Worm (Caenorhabditis elegans) whole organism, late embryonic: ENCODE data around the gene T19E7.6.

Source experiments
- ama-1 ChIP-seq: fragments of 150-350 bp; optimal IDR thresholded peaks from 2 replicates; lab custom pipeline; 2014
- fkh-10 ChIP-seq: fragments of 150-350 bp; optimal IDR thresholded peaks from 2 replicates; lab custom pipeline; 2014; ENCODE audit warnings: missing biosample characterization, missing genetic modification reagents, missing genetic modification characterization

DNA sequence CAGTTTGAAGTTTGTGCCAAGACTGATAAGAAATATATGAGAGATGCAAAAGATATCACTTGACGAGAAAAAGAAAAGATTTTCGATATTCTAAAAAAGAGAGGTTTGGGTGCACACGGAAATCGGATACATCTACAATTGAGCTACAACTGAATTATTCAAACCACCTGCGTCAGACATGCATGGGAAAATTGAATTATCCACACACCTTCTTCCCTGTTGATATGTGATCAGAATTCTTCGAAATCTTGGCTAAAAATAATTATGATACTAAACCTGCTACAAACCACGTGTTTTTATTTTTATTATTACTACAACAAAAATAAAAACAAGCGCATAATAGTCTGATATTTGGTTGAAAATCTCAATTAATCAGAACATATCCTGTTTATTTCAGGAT, 11.1 kb downstream of the T19E7.6 start:
- TF ChIP-seq fkh-10, result no peak
- no peak for TF ChIP-seq ama-1 (lab: Kevin White, UChicago)
